Fruit fly (Drosophila melanogaster) whole organism: ENCODE measurements around the gene CG32081.

Experiments
- CG8478 ChIP-seq: fragments of >200 bp; optimal IDR thresholded peaks from 2 replicates; lab custom pipeline; 2018; ENCODE audit warnings: inconsistent platforms
- Dll ChIP-seq: fragments of >200 bp; optimal IDR thresholded peaks from 2 replicates; lab custom pipeline; 2017
- EcR ChIP-seq, 2 experiments: fragments of >200 bp; optimal IDR thresholded peaks; 2 replicates each; lab custom pipeline; 2017; ENCODE audit warnings: missing biosample characterization in 2 of 2, missing genetic modification characterization in 2 of 2, missing genetic modification reagents in 2 of 2
- pan ChIP-seq: fragments of >200 bp; optimal IDR thresholded peaks from 2 replicates; lab custom pipeline; 2017
- psq ChIP-seq: fragments of >200 bp; optimal IDR thresholded peaks from 2 replicates; lab custom pipeline; 2017
- usp ChIP-seq: fragments of >200 bp; optimal IDR thresholded peaks from 2 replicates; lab custom pipeline; 2017; ENCODE audit warnings: missing biosample characterization, missing genetic modification characterization, mixed read lengths

DNA sequence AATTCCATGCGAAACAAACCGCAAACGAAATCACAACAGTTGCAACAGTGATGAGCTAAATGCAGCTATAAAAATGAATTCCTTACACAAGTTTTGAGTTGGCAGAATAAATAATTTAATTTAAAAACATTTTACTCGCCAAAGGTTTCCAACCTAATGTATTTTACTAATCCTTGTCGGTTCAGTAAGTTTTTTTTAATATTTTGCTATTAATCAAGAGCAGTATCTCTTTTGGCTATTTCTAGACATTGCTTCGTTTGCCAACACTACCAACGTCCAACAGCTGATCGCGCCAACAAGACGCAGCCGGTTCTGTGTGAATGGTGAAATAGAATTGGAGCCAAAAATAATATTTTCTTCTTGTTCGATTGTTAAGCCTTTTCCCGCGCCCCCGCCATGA is 37.3 kb downstream of the CG32081 start, which contains the start of the genes CG32075, CG45101 and SuUR:
- no peak for TF ChIP-seq psq
- no peak for TF ChIP-seq usp (GFP tag; lab: Kevin White, UChicago)
- TF ChIP-seq CG8478 (lab: Kevin White, UChicago), result no peak
- TF ChIP-seq pan, result no peak
- TF ChIP-seq EcR (GFP tag; optimal IDR thresholded peaks at IDR 0.05; lab: Kevin White, UChicago), result no peak
- no peak for TF ChIP-seq Dll
